Fruit fly (Drosophila melanogaster): Measurements from ENCODE around the gene Edem2.

The Edem2 gene

dm6 chr2L:13203437-13204137, 11.6 kb downstream of the Edem2 start, which contains the start of gene Pect (continued):
- TF ChIP-seq unpg (GFP tag; optimal IDR thresholded peaks at IDR 0.05): no peak
- TF ChIP-seq sens-2 (GFP tag; IDR thresholded peaks at IDR 0.05): no peak
- TF ChIP-seq seq (GFP tag; IDR thresholded peaks at IDR 0.05): peak; percentile 44; the same call in 1 of the 2 replicates
- no peak for TF ChIP-seq CG7372 (GFP tag; IDR thresholded peaks at IDR 0.05)
- TF ChIP-seq CG12155 (GFP tag; optimal IDR thresholded peaks at IDR 0.05): peak; percentile 8
- peak; percentile 11 for TF ChIP-seq CG12659 (GFP tag; optimal IDR thresholded peaks at IDR 0.05)
- TF ChIP-seq CG18476 (GFP tag; optimal IDR thresholded peaks at IDR 0.05): peak; percentile 19
- TF ChIP-seq CG17829 (tag; optimal IDR thresholded peaks at IDR 0.05): peak; percentile 14
- peak; percentile 98 for TF ChIP-seq CG15514 (GFP tag; optimal IDR thresholded peaks at IDR 0.05)
- peak in 1 of 3 experiments; percentile 26 for TF ChIP-seq lola (GFP tag; optimal IDR thresholded peaks at IDR 0.05)
- TF ChIP-seq mirr (GFP tag; optimal IDR thresholded peaks at IDR 0.05): peak; percentile 49
- no peak for TF ChIP-seq CG12219 (GFP tag; optimal IDR thresholded peaks at IDR 0.05)
- TF ChIP-seq pzg (GFP tag; optimal IDR thresholded peaks at IDR 0.05): peak; percentile 58
- no peak for TF ChIP-seq nom (GFP tag; optimal IDR thresholded peaks at IDR 0.05)
- peak; percentile 58 for TF ChIP-seq CoRest (tag; optimal IDR thresholded peaks at IDR 0.05)
- TF ChIP-seq inv (GFP tag; IDR thresholded peaks at IDR 0.05; ENCODE audit: partially characterized antibody): peak; percentile 44; the same call in 1 of the 2 replicates
- 0 out of 2 replicates have a peak, but pooled peaks have one; percentile 9 for TF ChIP-seq Drgx (GFP tag; IDR thresholded peaks at IDR 0.05)
- TF ChIP-seq Opbp (GFP tag; IDR thresholded peaks at IDR 0.05; ENCODE audit: partially characterized antibody): peak; percentile 63; the same call in 2 of the 3 replicates
- TF ChIP-seq CG2712 (tag; optimal IDR thresholded peaks at IDR 0.05): no peak
- no peak for TF ChIP-seq twi (tag; optimal IDR thresholded peaks at IDR 0.05)
- peak; percentile 29 for TF ChIP-seq Adf1 (GFP tag; IDR thresholded peaks at IDR 0.05)
- TF ChIP-seq Dll (GFP tag; IDR thresholded peaks at IDR 0.05; ENCODE audit: partially characterized antibody): peak; percentile 62; the same call in 2 of the 4 replicates
- TF ChIP-seq CG34224 (GFP tag; IDR thresholded peaks at IDR 0.05; ENCODE audit: partially characterized antibody): peak; percentile 32; the same call in 1 of the 3 replicates
- peak; percentile 63 for TF ChIP-seq CG12391 (tag; optimal IDR thresholded peaks at IDR 0.05)
- peak; percentile 57 for TF ChIP-seq cwo (GFP tag; optimal IDR thresholded peaks at IDR 0.05)
- peak; percentile 8 for TF ChIP-seq NC2α (GFP tag; optimal IDR thresholded peaks at IDR 0.05)
- peak; percentile 69 for TF ChIP-seq CG14710 (tag; optimal IDR thresholded peaks at IDR 0.05)
- 0 out of 3 replicates have a peak, but pooled peaks have one; percentile 2 for TF ChIP-seq dysf (GFP tag; IDR thresholded peaks at IDR 0.05)
- no peak for TF ChIP-seq Aef1 (GFP tag; IDR thresholded peaks at IDR 0.05)
- peak; percentile 63 for TF ChIP-seq Scr (GFP tag; IDR thresholded peaks at IDR 0.05; ENCODE audit: partially characterized antibody)
- TF ChIP-seq CG11247 (GFP tag; IDR thresholded peaks at IDR 0.05): no peak
- peak; percentile 53 for TF ChIP-seq Sry-δ (GFP tag; optimal IDR thresholded peaks at IDR 0.05)
- TF ChIP-seq pros (GFP tag; optimal IDR thresholded peaks at IDR 0.05): peak; percentile 31
- no peak for TF ChIP-seq jumu (GFP tag; optimal IDR thresholded peaks at IDR 0.05)
- peak; percentile 37 for TF ChIP-seq Hr3 (GFP tag; optimal IDR thresholded peaks at IDR 0.05)
- peak; percentile 19 for TF ChIP-seq Sin3A (optimal IDR thresholded peaks at IDR 0.05)
- peak; percentile 19; the same call in 1 of the 2 replicates for TF ChIP-seq Xrp1 (GFP tag; IDR thresholded peaks at IDR 0.05)
- peak; percentile 20 for TF ChIP-seq grau (tag; optimal IDR thresholded peaks at IDR 0.05)
- peak; percentile 77 for TF ChIP-seq z (GFP tag; IDR thresholded peaks at IDR 0.05)
- peak; percentile 71 for TF ChIP-seq CG8924 (tag; optimal IDR thresholded peaks at IDR 0.05)
- peak; percentile 54; the same call in 1 of the 2 replicates for TF ChIP-seq E2f1 (GFP tag; IDR thresholded peaks at IDR 0.05)
- TF ChIP-seq CG18262 (tag; optimal IDR thresholded peaks at IDR 0.05): no peak
- TF ChIP-seq Doc3 (GFP tag; IDR thresholded peaks at IDR 0.05; ENCODE audit: partially characterized antibody): 0 out of 3 replicates have a peak, but pooled peaks have one; percentile 36
- TF ChIP-seq knrl (GFP tag; IDR thresholded peaks at IDR 0.05; ENCODE audit: partially characterized antibody): 0 out of 3 replicates have a peak, but pooled peaks have one; percentile 43
- no peak for TF ChIP-seq CG3163 (GFP tag; optimal IDR thresholded peaks at IDR 0.05)
- TF ChIP-seq BEAF-32 (GFP tag; optimal IDR thresholded peaks at IDR 0.05): peak; percentile 83
- no peak for TF ChIP-seq gsb-n (tag; optimal IDR thresholded peaks at IDR 0.05)
